Fruit fly (Drosophila melanogaster): ENCODE results near the gene CG42750.

The CG42750 gene

DNA sequence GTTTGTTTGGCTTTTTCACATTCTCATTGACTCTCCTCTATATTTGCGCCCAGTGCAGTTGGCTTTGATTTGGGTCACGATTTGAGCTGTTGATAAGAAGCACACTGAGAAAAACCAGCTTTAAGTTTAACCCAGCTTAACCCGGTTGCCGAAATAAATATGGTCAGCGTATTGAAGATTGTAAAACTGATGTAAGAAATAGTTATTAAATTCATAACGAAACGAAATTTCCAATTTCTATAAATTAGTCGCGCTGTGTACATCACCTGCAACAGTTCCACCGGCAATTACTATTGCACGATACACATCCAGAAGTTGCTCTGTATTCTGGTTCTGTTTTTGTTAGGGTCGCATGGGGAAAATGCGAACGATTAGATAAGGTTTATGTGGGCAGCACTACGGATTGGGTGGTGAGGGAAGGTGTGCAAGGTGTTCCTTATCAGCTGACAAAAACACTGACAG lies 49.6 kb upstream of the CG42750 start (continued):
- TF ChIP-seq kay (GFP tag; optimal IDR thresholded peaks at IDR 0.05) (peak; percentile 64), CG16863 (GFP tag; optimal IDR thresholded peaks at IDR 0.05) (peak; percentile 85), fd96Cb (tag; optimal IDR thresholded peaks at IDR 0.05) (peak; percentile 89), CG34224 (GFP tag; IDR thresholded peaks at IDR 0.05; ENCODE audit: partially characterized antibody) (no peak), fd64A (GFP tag; optimal IDR thresholded peaks at IDR 0.05) (peak; percentile 76), gsb (GFP tag; IDR thresholded peaks at IDR 0.05) (no peak), Sry-δ (GFP tag; optimal IDR thresholded peaks at IDR 0.05) (peak; percentile 49), CG12391 (tag; optimal IDR thresholded peaks at IDR 0.05) (peak; percentile 88), ewg (GFP tag; optimal IDR thresholded peaks at IDR 0.05) (peak; percentile 78), CG6272 (GFP tag; IDR thresholded peaks at IDR 0.05) (peak; percentile 67), MBD-R2 (GFP tag; IDR thresholded peaks at IDR 0.05) (peak; percentile 24; the same call in 1 of the 2 replicates), CG7928 (GFP tag; optimal IDR thresholded peaks at IDR 0.05) (peak; percentile 1), ind (GFP tag; optimal IDR thresholded peaks at IDR 0.05) (peak; percentile 88), CG9817 (tag; optimal IDR thresholded peaks at IDR 0.05) (peak; percentile 81), nmo (GFP tag; optimal IDR thresholded peaks at IDR 0.05) (peak; percentile 90), CG4730 (GFP tag; IDR thresholded peaks at IDR 0.05) (peak; percentile 73), Antp (GFP tag; optimal IDR thresholded peaks at IDR 0.05) (peak; percentile 85), dm (GFP tag; optimal IDR thresholded peaks at IDR 0.05) (peak; percentile 72), CG13296 (GFP tag; optimal IDR thresholded peaks at IDR 0.05) (peak; percentile 56), scrt (GFP tag; optimal IDR thresholded peaks at IDR 0.05) (peak; percentile 61), CG18011 (GFP tag; optimal IDR thresholded peaks at IDR 0.05) (peak; percentile 54), CG10543 (GFP tag; optimal IDR thresholded peaks at IDR 0.05) (peak; percentile 54), CTCF (GFP tag; optimal IDR thresholded peaks at IDR 0.05) (peak; percentile 34), chinmo (GFP tag; IDR thresholded peaks at IDR 0.05; ENCODE audit: partially characterized antibody) (peak; percentile 68; the same call in 1 of the 4 replicates), CG17829 (tag; optimal IDR thresholded peaks at IDR 0.05) (peak; percentile 87), CG14860 (GFP tag; IDR thresholded peaks at IDR 0.05; ENCODE audit: partially characterized antibody) (no peak), CoRest (tag; optimal IDR thresholded peaks at IDR 0.05) (peak; percentile 91), maf-S (GFP tag; optimal IDR thresholded peaks at IDR 0.05) (peak; percentile 61), fru (optimal IDR thresholded peaks at IDR 0.05) (no peak), CG31441 (GFP tag; IDR thresholded peaks at IDR 0.05) (peak; percentile 89), CG11247 (GFP tag; IDR thresholded peaks at IDR 0.05) (peak; percentile 78; the same call in 1 of the 2 replicates), Max (GFP tag; optimal IDR thresholded peaks at IDR 0.05) (peak; percentile 49), CG7839 (tag; optimal IDR thresholded peaks at IDR 0.05) (peak; percentile 91), Hand (GFP tag; optimal IDR thresholded peaks at IDR 0.05) (peak; percentile 9), ATbp (GFP tag; optimal IDR thresholded peaks at IDR 0.05) (peak; percentile 88), Hey (tag; optimal IDR thresholded peaks at IDR 0.05) (no peak), tio (GFP tag; optimal IDR thresholded peaks at IDR 0.05) (peak; percentile 74), luna (GFP tag; optimal IDR thresholded peaks at IDR 0.05) (no peak), otp (GFP tag; IDR thresholded peaks at IDR 0.05) (peak; percentile 86), Lim3 (GFP tag; IDR thresholded peaks at IDR 0.05) (peak; percentile 77), CG7271 (tag; optimal IDR thresholded peaks at IDR 0.05) (no peak), sna (GFP tag; IDR thresholded peaks at IDR 0.05; ENCODE audit: partially characterized antibody) (no peak), Nf-YA (GFP tag; IDR thresholded peaks at IDR 0.05) (peak; percentile 72; the same call in 1 of the 2 replicates), Meics (GFP tag; optimal IDR thresholded peaks at IDR 0.05) (peak; percentile 76), dpn (GFP tag; optimal IDR thresholded peaks at IDR 0.05) (peak; percentile 82 to 86), ac (GFP tag; optimal IDR thresholded peaks at IDR 0.05) (peak; percentile 43), hth (optimal IDR thresholded peaks at IDR 0.05) (no peak), tx (GFP tag; optimal IDR thresholded peaks at IDR 0.05) (peak; percentile 72), Atf6 (GFP tag; IDR thresholded peaks at IDR 0.05) (peak; percentile 79), CG3726 (GFP tag; IDR thresholded peaks at IDR 0.05) (peak; percentile 77; the same call in 2 of the 3 replicates), CrebB (tag; optimal IDR thresholded peaks at IDR 0.05) (peak; percentile 76)

Measured in whole organism, embryonic.